Worm (Caenorhabditis elegans) whole organism, early embryonic: ENCODE results near the gene ZC239.15.
A peak's percentile ranks its signal among the peaks of the same experiment; 100 is the strongest.

Experiments
- B0310.2 ChIP-seq: sonication (generic microtip); optimal IDR thresholded peaks from 2 replicates; lab custom pipeline; 2016; ENCODE audit warnings: mild to moderate bottlenecking, missing genetic modification characterization, missing compliant biosample characterization
- F13C5.2 ChIP-seq: sonication (generic microtip); optimal IDR thresholded peaks from 2 replicates; lab custom pipeline; 2017; ENCODE audit warnings: mild to moderate bottlenecking, missing genetic modification characterization, inconsistent platforms, missing compliant biosample characterization
- aly-1 ChIP-seq: sonication (generic microtip); optimal IDR thresholded peaks from 2 replicates; lab custom pipeline; 2016; ENCODE audit warnings: missing genetic modification characterization, missing compliant biosample characterization
- ama-1 ChIP-seq: fragments of 150-350 bp; optimal IDR thresholded peaks from 2 replicates; lab custom pipeline; 2014
- ceh-13 ChIP-seq: fragments of 200-800 bp; sonication (Bioruptor generic); optimal IDR thresholded peaks from 2 replicates; lab custom pipeline; 2018; ENCODE audit warnings: mild to moderate bottlenecking, missing genetic modification characterization, missing compliant biosample characterization
- ceh-36 ChIP-seq: sonication (generic microtip); optimal IDR thresholded peaks from 2 replicates; lab custom pipeline; 2016; ENCODE audit warnings: missing genetic modification characterization, inconsistent platforms, missing compliant biosample characterization
- ets-7 ChIP-seq: sonication (generic microtip); optimal IDR thresholded peaks from 2 replicates; lab custom pipeline; 2016; ENCODE audit warnings: missing genotype, missing genetic modification characterization, missing compliant biosample characterization
- flt-1 ChIP-seq: fragments of 200-800 bp; sonication (Bioruptor generic); IDR thresholded peaks from 2 replicates; pipeline ENCODE4 v1.3.6; 2022; ENCODE audit warnings: missing genetic modification characterization, missing compliant biosample characterization
- hmbx-1 ChIP-seq: sonication (generic microtip); optimal IDR thresholded peaks from 2 replicates; lab custom pipeline; 2016; ENCODE audit warnings: mild to moderate bottlenecking, missing genetic modification characterization, missing compliant biosample characterization
- hmg-4 ChIP-seq: fragments of 200-800 bp; sonication (Bioruptor generic); optimal IDR thresholded peaks from 2 replicates; lab custom pipeline; 2018; ENCODE audit warnings: mild to moderate bottlenecking, missing genetic modification characterization, missing compliant biosample characterization
- hnd-1 ChIP-seq: sonication (generic microtip); optimal IDR thresholded peaks from 2 replicates; lab custom pipeline; 2016; ENCODE audit warnings: missing genetic modification characterization, missing compliant biosample characterization
- pes-1 ChIP-seq: fragments of 200-800 bp; sonication (Bioruptor generic); IDR thresholded peaks from 2 replicates; pipeline ENCODE4 v1.3.6; 2022; ENCODE audit warnings: missing genetic modification reagents, missing genetic modification characterization, missing compliant biosample characterization
- scrt-1 ChIP-seq: fragments of 200-800 bp; sonication (Bioruptor generic); IDR thresholded peaks from 2 replicates; pipeline ENCODE4 v1.3.6; 2022; ENCODE audit warnings: missing genetic modification characterization, missing compliant biosample characterization
- sea-1 ChIP-seq: fragments of 200-800 bp; sonication (Bioruptor generic); conservative IDR thresholded peaks from 2 replicates; pipeline ENCODE4 v1.3.6; 2022; ENCODE audit warnings: missing genetic modification characterization, missing compliant biosample characterization
- tbx-11 ChIP-seq: fragments of 200-800 bp; sonication (Bioruptor generic); IDR thresholded peaks from 2 replicates; pipeline ENCODE4 v1.3.6; 2022; ENCODE audit warnings: missing genetic modification characterization, missing compliant biosample characterization
- tbx-37 ChIP-seq: fragments of 200-800 bp; sonication (Bioruptor generic); conservative IDR thresholded peaks from 2 replicates; pipeline ENCODE4 v1.3.6; 2022; ENCODE audit warnings: missing genetic modification reagents, missing genetic modification characterization, missing compliant biosample characterization
- tra-4 ChIP-seq: sonication (generic microtip); optimal IDR thresholded peaks from 2 replicates; lab custom pipeline; 2017; ENCODE audit warnings: missing genetic modification characterization, missing compliant biosample characterization

ZC239.15 gene

DNA sequence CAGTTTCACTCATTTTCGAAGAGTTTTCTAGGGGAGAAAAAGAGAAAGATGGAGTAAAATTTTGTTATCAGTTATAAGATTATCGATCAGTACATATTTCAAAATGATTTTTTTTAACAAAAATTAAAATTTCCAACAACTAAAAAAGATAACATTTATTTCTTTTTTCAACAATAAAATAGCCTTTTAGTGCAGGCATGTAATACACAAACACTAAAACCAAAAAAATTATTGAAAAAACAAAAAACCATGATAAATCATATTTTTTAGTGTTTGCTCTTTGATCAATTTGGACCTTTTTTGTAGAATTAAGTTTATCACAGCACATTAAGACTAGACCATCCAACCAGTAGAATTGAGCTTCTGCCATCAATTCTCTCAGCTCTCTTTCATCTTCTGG, at the start of gene ZC239.15:
Gene ZC239.15, minus strand, starts transcription at position 101 of the 400 bp plus-strand sequence.
- no peak for TF ChIP-seq tbx-37 (GFP tag; lab: Robert Waterston, UW)
- TF ChIP-seq hmg-4 (GFP tag; lab: Kevin White, UChicago): no peak
- TF ChIP-seq aly-1 (tag; lab: Kevin White, UChicago): no peak
- TF ChIP-seq ceh-13 (GFP tag; lab: Kevin White, UChicago): no peak

DNA sequence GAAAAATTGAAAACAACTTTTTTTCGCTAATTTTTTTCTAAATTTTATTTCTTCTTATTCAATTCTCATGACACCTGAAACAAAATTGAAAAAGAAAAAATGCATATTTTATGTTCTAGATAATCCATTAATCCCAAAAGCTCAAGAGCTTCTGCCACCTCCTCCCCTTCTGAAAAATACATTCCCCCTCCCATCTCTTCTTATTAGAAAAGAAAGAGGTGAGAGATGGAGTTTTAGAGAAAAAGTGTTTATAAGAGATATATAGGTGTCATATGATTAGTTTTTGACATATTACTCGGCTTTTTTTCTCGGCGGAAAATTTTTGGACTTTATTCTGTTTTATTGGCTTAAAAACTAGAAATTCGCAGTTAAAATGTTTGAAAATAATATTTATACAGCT, 46.1 kb upstream of the ZC239.15 start:
- TF ChIP-seq tra-4 (tag; lab: Kevin White, UChicago) (no peak), scrt-1 (GFP tag; lab: Robert Waterston, UW) (no peak), F13C5.2 (no peak), flt-1 (GFP tag; lab: Robert Waterston, UW) (no peak), ets-7 (tag; lab: Kevin White, UChicago) (no peak), tbx-11 (GFP tag; lab: Robert Waterston, UW) (no peak), hmg-4 (GFP tag; lab: Kevin White, UChicago) (no peak), sea-1 (GFP tag; lab: Robert Waterston, UW) (no peak), B0310.2 (tag; lab: Kevin White, UChicago) (no peak), pes-1 (GFP tag; lab: Robert Waterston, UW) (no peak), tbx-37 (GFP tag; lab: Robert Waterston, UW) (no peak), ceh-13 (GFP tag; lab: Kevin White, UChicago) (no peak), hnd-1 (tag; lab: Kevin White, UChicago) (no peak), aly-1 (tag; lab: Kevin White, UChicago) (no peak), ceh-36 (no peak), ama-1 (no peak), hmbx-1 (tag; lab: Kevin White, UChicago) (no peak)

DNA sequence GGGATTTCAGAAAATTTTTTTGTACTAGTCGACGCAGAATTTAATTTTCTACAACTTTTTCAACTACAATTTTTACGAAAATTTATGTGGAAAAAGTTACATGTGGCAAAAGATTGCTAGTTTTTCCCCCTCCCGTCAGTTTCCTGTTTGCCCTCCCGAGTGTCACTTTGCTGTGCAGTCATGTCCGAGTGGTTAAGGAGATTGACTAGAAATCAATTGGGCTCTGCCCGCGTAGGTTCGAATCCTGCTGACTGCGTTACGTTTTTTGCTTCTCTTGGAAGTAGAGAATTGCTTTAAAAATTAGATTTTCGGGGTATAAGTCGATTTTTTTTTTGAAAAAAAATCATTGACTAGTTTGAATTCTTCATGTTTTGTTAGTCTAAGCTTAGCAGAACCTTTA, 43.3 kb upstream of the ZC239.15 start:
- peak; percentile 82 for TF ChIP-seq pes-1 (GFP tag; lab: Robert Waterston, UW)
- TF ChIP-seq hmbx-1 (tag; lab: Kevin White, UChicago): no peak
- TF ChIP-seq tra-4 (tag; lab: Kevin White, UChicago): no peak
- TF ChIP-seq hmg-4 (GFP tag; lab: Kevin White, UChicago): no peak
- TF ChIP-seq hnd-1 (tag; lab: Kevin White, UChicago): peak; percentile 1
- peak; percentile 49 for TF ChIP-seq ceh-13 (GFP tag; lab: Kevin White, UChicago)
- TF ChIP-seq ets-7 (tag; lab: Kevin White, UChicago): no peak
- 0 out of 2 replicates have a peak, but pooled peaks have one; percentile 19 for TF ChIP-seq scrt-1 (GFP tag; lab: Robert Waterston, UW)
- peak; percentile 60; the same call in 1 of the 2 replicates for TF ChIP-seq flt-1 (GFP tag; lab: Robert Waterston, UW)
- peak; percentile 58 for TF ChIP-seq tbx-11 (GFP tag; lab: Robert Waterston, UW)
- no peak for TF ChIP-seq ama-1
- TF ChIP-seq tbx-37 (GFP tag; lab: Robert Waterston, UW): no peak
- TF ChIP-seq F13C5.2: no peak

- TF ChIP-seq scrt-1 (GFP tag; lab: Robert Waterston, UW) (no peak), ceh-13 (GFP tag; lab: Kevin White, UChicago) (no peak), pes-1 (GFP tag; lab: Robert Waterston, UW) (no peak), aly-1 (tag; lab: Kevin White, UChicago) (no peak), tbx-11 (GFP tag; lab: Robert Waterston, UW) (no peak), ceh-36 (no peak), ama-1 (no peak), tbx-37 (GFP tag; lab: Robert Waterston, UW) (no peak), flt-1 (GFP tag; lab: Robert Waterston, UW) (no peak), tra-4 (tag; lab: Kevin White, UChicago) (no peak), ets-7 (tag; lab: Kevin White, UChicago) (no peak), B0310.2 (tag; lab: Kevin White, UChicago) (no peak), sea-1 (GFP tag; lab: Robert Waterston, UW) (no peak), hmbx-1 (tag; lab: Kevin White, UChicago) (no peak), F13C5.2 (no peak), hmg-4 (GFP tag; lab: Kevin White, UChicago) (no peak), hnd-1 (tag; lab: Kevin White, UChicago) (no peak)
These were observed 42.8 kb upstream of the ZC239.15 start, which contains the start of gene F02E11.7 for ce11 chrII:3267365-3267764. TSS of gene F02E11.7 (plus strand) at chrII:3267665.

DNA sequence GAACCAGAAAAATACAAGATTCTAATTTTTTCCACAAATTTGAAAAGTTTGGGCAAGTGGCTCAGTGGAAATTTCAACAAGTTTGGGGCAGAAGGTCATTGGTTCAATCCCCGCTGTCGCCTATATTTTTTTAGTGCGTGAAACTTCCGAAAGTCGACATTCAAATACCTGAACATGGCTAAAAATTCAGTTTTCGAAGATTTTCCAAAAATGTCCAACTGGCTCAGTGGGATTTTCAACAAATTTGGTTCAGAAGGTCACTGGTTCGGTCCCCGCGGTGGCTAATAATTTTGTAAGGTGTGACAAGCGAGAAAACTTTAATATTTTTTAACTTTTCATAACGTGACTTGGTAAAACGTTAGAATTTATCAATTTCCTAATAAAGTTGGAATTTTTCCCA, 40.2 kb upstream of the ZC239.15 start:
- TF ChIP-seq tra-4 (tag; lab: Kevin White, UChicago) (no peak), ceh-13 (GFP tag; lab: Kevin White, UChicago) (no peak), tbx-11 (GFP tag; lab: Robert Waterston, UW) (no peak), pes-1 (GFP tag; lab: Robert Waterston, UW) (no peak), ets-7 (tag; lab: Kevin White, UChicago) (no peak)

DNA sequence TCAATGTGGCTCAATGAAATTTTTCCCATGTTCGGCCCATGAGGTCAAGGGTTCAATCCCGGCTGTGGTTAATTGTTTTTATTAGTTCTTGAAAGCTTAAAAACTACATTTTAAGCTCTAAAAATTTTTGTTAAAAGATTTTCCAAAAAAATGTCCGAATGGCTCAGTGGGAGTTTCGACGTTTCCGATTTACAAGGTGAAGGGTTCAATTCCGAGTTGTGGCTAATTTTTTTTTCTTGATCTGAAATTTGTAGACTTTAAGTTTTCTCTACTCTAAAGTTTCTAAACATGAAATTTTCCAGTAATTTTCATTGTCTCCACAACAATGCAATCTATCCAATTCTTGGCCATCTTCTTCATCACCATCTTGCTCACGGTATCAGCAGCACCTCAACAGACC, 38.0 kb upstream of the ZC239.15 start, which contains the start of gene F02E11.2:
Gene F02E11.2, plus strand, starts transcription at position 301 of the 400 bp plus-strand sequence.
- TF ChIP-seq aly-1 (tag; lab: Kevin White, UChicago): no peak
- TF ChIP-seq tbx-11 (GFP tag; lab: Robert Waterston, UW): no peak
- no peak for TF ChIP-seq pes-1 (GFP tag; lab: Robert Waterston, UW)
- TF ChIP-seq scrt-1 (GFP tag; lab: Robert Waterston, UW): no peak
- no peak for TF ChIP-seq tbx-37 (GFP tag; lab: Robert Waterston, UW)
- no peak for TF ChIP-seq ama-1
- no peak for TF ChIP-seq hnd-1 (tag; lab: Kevin White, UChicago)
- no peak for TF ChIP-seq flt-1 (GFP tag; lab: Robert Waterston, UW)
- TF ChIP-seq ets-7 (tag; lab: Kevin White, UChicago): no peak
- TF ChIP-seq B0310.2 (tag; lab: Kevin White, UChicago): no peak
- no peak for TF ChIP-seq ceh-13 (GFP tag; lab: Kevin White, UChicago)
- TF ChIP-seq F13C5.2: no peak
- no peak for TF ChIP-seq sea-1 (GFP tag; lab: Robert Waterston, UW)
- no peak for TF ChIP-seq hmbx-1 (tag; lab: Kevin White, UChicago)
- no peak for TF ChIP-seq ceh-36
- TF ChIP-seq hmg-4 (GFP tag; lab: Kevin White, UChicago): no peak
- no peak for TF ChIP-seq tra-4 (tag; lab: Kevin White, UChicago)

- TF ChIP-seq aly-1 (tag; lab: Kevin White, UChicago): no peak
- TF ChIP-seq ama-1: no peak
- TF ChIP-seq scrt-1 (GFP tag; lab: Robert Waterston, UW): no peak
- TF ChIP-seq ceh-36: no peak
- no peak for TF ChIP-seq pes-1 (GFP tag; lab: Robert Waterston, UW)
- no peak for TF ChIP-seq B0310.2 (tag; lab: Kevin White, UChicago)
- no peak for TF ChIP-seq tbx-37 (GFP tag; lab: Robert Waterston, UW)
- TF ChIP-seq ets-7 (tag; lab: Kevin White, UChicago): no peak
- TF ChIP-seq hmbx-1 (tag; lab: Kevin White, UChicago): no peak
- TF ChIP-seq hnd-1 (tag; lab: Kevin White, UChicago): no peak
- no peak for TF ChIP-seq F13C5.2
- no peak for TF ChIP-seq hmg-4 (GFP tag; lab: Kevin White, UChicago)
- TF ChIP-seq sea-1 (GFP tag; lab: Robert Waterston, UW): no peak
- no peak for TF ChIP-seq flt-1 (GFP tag; lab: Robert Waterston, UW)
- TF ChIP-seq tra-4 (tag; lab: Kevin White, UChicago): no peak
These were observed 34.7 kb upstream of the ZC239.15 start, which contains the start of gene gcy-19 for ce11 chrII:3259254-3259653. TSS of gene gcy-19 (minus strand) at chrII:3259354.
